Worm (Caenorhabditis elegans) whole organism, early embryonic: ENCODE data around the gene T05D4.5.

Experiments
- B0310.2 ChIP-seq: sonication (generic microtip); optimal IDR thresholded peaks from 2 replicates; lab custom pipeline; 2016; ENCODE audit warnings: mild to moderate bottlenecking, missing genetic modification characterization, missing compliant biosample characterization
- F13C5.2 ChIP-seq: sonication (generic microtip); optimal IDR thresholded peaks from 2 replicates; lab custom pipeline; 2017; ENCODE audit warnings: mild to moderate bottlenecking, missing genetic modification characterization, inconsistent platforms, missing compliant biosample characterization
- aly-1 ChIP-seq: sonication (generic microtip); optimal IDR thresholded peaks from 2 replicates; lab custom pipeline; 2016; ENCODE audit warnings: missing genetic modification characterization, missing compliant biosample characterization
- ama-1 ChIP-seq: fragments of 150-350 bp; optimal IDR thresholded peaks from 2 replicates; lab custom pipeline; 2014
- ceh-13 ChIP-seq: fragments of 200-800 bp; sonication (Bioruptor generic); optimal IDR thresholded peaks from 2 replicates; lab custom pipeline; 2018; ENCODE audit warnings: mild to moderate bottlenecking, missing genetic modification characterization, missing compliant biosample characterization
- ceh-36 ChIP-seq: sonication (generic microtip); optimal IDR thresholded peaks from 2 replicates; lab custom pipeline; 2016; ENCODE audit warnings: missing genetic modification characterization, inconsistent platforms, missing compliant biosample characterization
- flt-1 ChIP-seq: fragments of 200-800 bp; sonication (Bioruptor generic); IDR thresholded peaks from 2 replicates; pipeline ENCODE4 v1.3.6; 2022; ENCODE audit warnings: missing genetic modification characterization, missing compliant biosample characterization
- hmg-4 ChIP-seq: fragments of 200-800 bp; sonication (Bioruptor generic); optimal IDR thresholded peaks from 2 replicates; lab custom pipeline; 2018; ENCODE audit warnings: mild to moderate bottlenecking, missing genetic modification characterization, missing compliant biosample characterization
- pes-1 ChIP-seq: fragments of 200-800 bp; sonication (Bioruptor generic); IDR thresholded peaks from 2 replicates; pipeline ENCODE4 v1.3.6; 2022; ENCODE audit warnings: missing genetic modification reagents, missing genetic modification characterization, missing compliant biosample characterization
- tbx-37 ChIP-seq: fragments of 200-800 bp; sonication (Bioruptor generic); conservative IDR thresholded peaks from 2 replicates; pipeline ENCODE4 v1.3.6; 2022; ENCODE audit warnings: missing genetic modification reagents, missing genetic modification characterization, missing compliant biosample characterization
- tra-4 ChIP-seq: sonication (generic microtip); optimal IDR thresholded peaks from 2 replicates; lab custom pipeline; 2017; ENCODE audit warnings: missing genetic modification characterization, missing compliant biosample characterization

ce11 chrIII:13542458-13542857 is 38.2 kb upstream of the T05D4.5 start:
- TF ChIP-seq hmg-4 (GFP tag; lab: Kevin White, UChicago) (no peak), tbx-37 (GFP tag; lab: Robert Waterston, UW) (no peak), ceh-36 (tag; lab: Kevin White, UChicago) (no peak), ama-1 (no peak), B0310.2 (tag; lab: Kevin White, UChicago) (no peak), flt-1 (no peak), aly-1 (tag; lab: Kevin White, UChicago) (no peak), pes-1 (no peak), F13C5.2 (tag; lab: Kevin White, UChicago) (no peak), tra-4 (tag; lab: Kevin White, UChicago) (no peak), ceh-13 (no peak)
